Fruit fly (Drosophila melanogaster) whole organism, embryonic: ENCODE measurements around the gene CrebB.

Source experiments
- Abd-B ChIP-seq: fragments of 200-800 bp; sonication (Bioruptor generic); optimal IDR thresholded peaks from 2 replicates; lab custom pipeline; 2018; ENCODE audit warnings: missing biosample characterization, mild to moderate bottlenecking, missing genetic modification characterization, moderate library complexity
- BEAF-32 ChIP-seq: fragments of 200-800 bp; sonication (Bioruptor generic); optimal IDR thresholded peaks from 3 replicates; lab custom pipeline; 2017; ENCODE audit warnings: missing biosample characterization, missing genetic modification characterization, mild to moderate bottlenecking, moderate library complexity, missing genetic modification reagents
- CG10366 ChIP-seq: fragments of 200-800 bp; sonication (Bioruptor generic); IDR thresholded peaks from 2 replicates; pipeline ENCODE4 v1.3.6; 2022; ENCODE audit warnings: missing biosample characterization, missing genetic modification characterization
- CG11504 ChIP-seq: fragments of 200-800 bp; sonication (Bioruptor generic); optimal IDR thresholded peaks from 3 replicates; lab custom pipeline; 2019; ENCODE audit warnings: missing biosample characterization, mild to moderate bottlenecking, missing genetic modification characterization, moderate library complexity
- CG11695 ChIP-seq: fragments of 200-800 bp; sonication (Bioruptor generic); IDR thresholded peaks from 3 replicates; pipeline ENCODE4 v1.3.6; 2022; ENCODE audit warnings: missing biosample characterization, missing genetic modification characterization
- CG11696 ChIP-seq: fragments of 200-800 bp; sonication (Bioruptor generic); IDR thresholded peaks from 2 replicates; pipeline ENCODE4 v1.3.6; 2022; ENCODE audit warnings: missing biosample characterization, missing genetic modification characterization
- CG14710 ChIP-seq: fragments of 200-800 bp; sonication (Bioruptor generic); optimal IDR thresholded peaks from 3 replicates; lab custom pipeline; 2019; ENCODE audit warnings: missing biosample characterization, mild to moderate bottlenecking, missing genetic modification characterization, moderate library complexity
- CG15269 ChIP-seq: fragments of 200-800 bp; sonication (Bioruptor generic); optimal IDR thresholded peaks from 2 replicates; lab custom pipeline; 2018; ENCODE audit warnings: missing biosample characterization, mild to moderate bottlenecking, missing genetic modification characterization, moderate library complexity
- CG18262 ChIP-seq: fragments of 200-800 bp; optimal IDR thresholded peaks from 3 replicates; lab custom pipeline; 2019; ENCODE audit warnings: missing biosample characterization, mild to moderate bottlenecking, missing genetic modification characterization, moderate library complexity
- CG18476 ChIP-seq: fragments of 200-800 bp; sonication (Bioruptor generic); optimal IDR thresholded peaks from 2 replicates; lab custom pipeline; 2016; ENCODE audit warnings: missing biosample characterization, mild to moderate bottlenecking, missing genetic modification characterization
- CG2712 ChIP-seq: fragments of 200-800 bp; optimal IDR thresholded peaks from 3 replicates; lab custom pipeline; 2019; ENCODE audit warnings: missing biosample characterization, mild to moderate bottlenecking, missing genetic modification characterization, moderate library complexity
- CG34376 ChIP-seq: fragments of 200-800 bp; sonication (Bioruptor generic); optimal IDR thresholded peaks from 2 replicates; lab custom pipeline; 2018; ENCODE audit warnings: missing biosample characterization, mild to moderate bottlenecking, missing genetic modification characterization
- CG3847 ChIP-seq: fragments of 200-800 bp; sonication (Bioruptor generic); IDR thresholded peaks from 2 replicates; pipeline ENCODE4 v1.3.6; 2022; ENCODE audit warnings: missing biosample characterization, missing genetic modification characterization
- CG5953 ChIP-seq: fragments of 200-800 bp; sonication (Bioruptor generic); IDR thresholded peaks from 2 replicates; pipeline ENCODE4 v1.3.6; 2022; ENCODE audit warnings: missing biosample characterization, missing genetic modification characterization
- CG6765 ChIP-seq: fragments of 200-800 bp; sonication (Bioruptor generic); optimal IDR thresholded peaks from 3 replicates; lab custom pipeline; 2017; ENCODE audit warnings: missing biosample characterization, mild to moderate bottlenecking, missing genetic modification characterization
- CG8290 ChIP-seq, 3 experiments: fragments of 200-800 bp; sonication (Bioruptor generic); optimal IDR thresholded peaks; 2 replicates each; lab custom pipeline; 2016 to 2019; ENCODE audit warnings: missing biosample characterization in 3 of 3, missing genetic modification characterization in 3 of 3, mild to moderate bottlenecking in 2 of 3, moderate library complexity in 1 of 3
- CG8765 ChIP-seq: fragments of 200-800 bp; sonication (Bioruptor generic); IDR thresholded peaks from 2 replicates; pipeline ENCODE4 v1.3.6; 2022; ENCODE audit warnings: missing biosample characterization, missing genetic modification characterization
- CG8944 ChIP-seq: fragments of 200-800 bp; sonication (Bioruptor generic); optimal IDR thresholded peaks from 3 replicates; lab custom pipeline; 2016; ENCODE audit warnings: missing biosample characterization, missing genetic modification characterization
- CG9437 ChIP-seq: fragments of 200-800 bp; sonication (Bioruptor generic); optimal IDR thresholded peaks from 2 replicates; lab custom pipeline; 2018; ENCODE audit warnings: missing biosample characterization, mild to moderate bottlenecking, missing genetic modification characterization
- CG9609 ChIP-seq: fragments of 200-800 bp; sonication (Bioruptor generic); optimal IDR thresholded peaks from 3 replicates; lab custom pipeline; 2016; ENCODE audit warnings: missing biosample characterization, missing genetic modification characterization
- D19B ChIP-seq: fragments of 200-800 bp; sonication (Bioruptor generic); optimal IDR thresholded peaks from 2 replicates; lab custom pipeline; 2017; ENCODE audit warnings: missing biosample characterization, mild to moderate bottlenecking, missing genetic modification characterization
- Dip2 ChIP-seq: fragments of 200-800 bp; sonication (Bioruptor generic); IDR thresholded peaks from 2 replicates; pipeline ENCODE4 v1.3.6; 2022; ENCODE audit warnings: missing biosample characterization, missing genetic modification characterization
- HLH3B ChIP-seq: fragments of 200-800 bp; sonication (Bioruptor generic); IDR thresholded peaks from 2 replicates; pipeline ENCODE4 v1.3.6; 2022; ENCODE audit warnings: missing biosample characterization, missing genetic modification characterization
- HLH54F ChIP-seq: fragments of 200-800 bp; sonication (Bioruptor generic); optimal IDR thresholded peaks from 3 replicates; lab custom pipeline; 2016; ENCODE audit warnings: missing biosample characterization, missing genetic modification characterization
- Hey ChIP-seq: fragments of 200-800 bp; sonication (Bioruptor generic); optimal IDR thresholded peaks from 3 replicates; lab custom pipeline; 2018; ENCODE audit warnings: missing biosample characterization, mild to moderate bottlenecking, missing genetic modification characterization
- Lhr ChIP-seq: fragments of 200-800 bp; sonication (Bioruptor generic); optimal IDR thresholded peaks from 3 replicates; lab custom pipeline; 2017; ENCODE audit warnings: mild to moderate bottlenecking, missing biosample characterization, missing genetic modification reagents, missing genetic modification characterization
- NfI ChIP-seq: fragments of 200-800 bp; sonication (Bioruptor generic); optimal IDR thresholded peaks from 3 replicates; lab custom pipeline; 2018; ENCODE audit warnings: missing biosample characterization, mild to moderate bottlenecking, missing genetic modification characterization, moderate library complexity
- Oli ChIP-seq: fragments of 200-800 bp; sonication (Bioruptor generic); optimal IDR thresholded peaks from 2 replicates; lab custom pipeline; 2018; ENCODE audit warnings: missing biosample characterization, mild to moderate bottlenecking, missing genetic modification characterization, moderate library complexity
- Ptx1 ChIP-seq: fragments of 200-800 bp; sonication (Bioruptor generic); IDR thresholded peaks from 2 replicates; pipeline ENCODE4 v1.3.6; 2022; ENCODE audit warnings: missing biosample characterization, missing genetic modification characterization
- Taf1 ChIP-seq: fragments of 200-800 bp; sonication (Bioruptor generic); IDR thresholded peaks from 2 replicates; pipeline ENCODE4 v1.3.6; 2022; ENCODE audit warnings: missing biosample characterization, missing genetic modification characterization
- Xbp1 ChIP-seq: fragments of 200-800 bp; sonication (Bioruptor generic); optimal IDR thresholded peaks from 3 replicates; lab custom pipeline; 2016; ENCODE audit warnings: missing biosample characterization, mild to moderate bottlenecking, missing genetic modification characterization
- ato ChIP-seq: fragments of 200-800 bp; sonication (Bioruptor generic); IDR thresholded peaks from 2 replicates; pipeline ENCODE4 v1.3.6; 2022; ENCODE audit warnings: missing biosample characterization, missing genetic modification characterization; ENCODE audit not compliant: partially characterized antibody
- az2 ChIP-seq: fragments of 200-800 bp; sonication (Bioruptor generic); optimal IDR thresholded peaks from 3 replicates; lab custom pipeline; 2016; ENCODE audit warnings: missing biosample characterization, missing genetic modification characterization
- br ChIP-seq: fragments of >200 bp; optimal IDR thresholded peaks from 2 replicates; lab custom pipeline; 2017
- cas ChIP-seq: fragments of 200-800 bp; sonication (Bioruptor generic); IDR thresholded peaks from 2 replicates; pipeline ENCODE4 v1.3.6; 2022; ENCODE audit warnings: missing biosample characterization, missing genetic modification characterization
- chn ChIP-seq: fragments of 200-800 bp; sonication (Bioruptor generic); optimal IDR thresholded peaks from 2 replicates; lab custom pipeline; 2016; ENCODE audit warnings: missing biosample characterization, missing genetic modification characterization
- crol ChIP-seq: fragments of 200-800 bp; sonication (Bioruptor generic); IDR thresholded peaks from 2 replicates; pipeline ENCODE4 v1.3.6; 2022; ENCODE audit warnings: missing biosample characterization, missing genetic modification characterization
- her ChIP-seq: fragments of 200-800 bp; sonication (Bioruptor generic); optimal IDR thresholded peaks from 2 replicates; lab custom pipeline; 2016; ENCODE audit warnings: missing biosample characterization, missing genetic modification characterization
- ind ChIP-seq: fragments of 200-800 bp; sonication (Bioruptor generic); optimal IDR thresholded peaks from 3 replicates; lab custom pipeline; 2016; ENCODE audit warnings: missing biosample characterization, missing genetic modification characterization
- lmd ChIP-seq: fragments of 200-800 bp; sonication (Bioruptor generic); IDR thresholded peaks from 2 replicates; pipeline ENCODE4 v1.3.6; 2022; ENCODE audit warnings: missing biosample characterization, missing genetic modification characterization
- rib ChIP-seq: fragments of 200-800 bp; sonication (Bioruptor generic); IDR thresholded peaks from 2 replicates; pipeline ENCODE4 v1.3.6; 2022; ENCODE audit warnings: missing biosample characterization, missing genetic modification characterization
- row ChIP-seq: fragments of 200-800 bp; sonication (Bioruptor generic); IDR thresholded peaks from 3 replicates; pipeline ENCODE4 v1.3.6; 2022; ENCODE audit warnings: missing biosample characterization, missing genetic modification characterization
- sens ChIP-seq: fragments of 200-800 bp; sonication (Bioruptor generic); peaks from one replicate; lab custom pipeline; 2016; ENCODE audit warnings: missing biosample characterization, missing genetic modification characterization
- sna ChIP-seq: fragments of 200-800 bp; sonication (Bioruptor generic); IDR thresholded peaks from 2 replicates; pipeline ENCODE4 v1.3.6; 2022; ENCODE audit warnings: missing biosample characterization, missing genetic modification characterization; ENCODE audit not compliant: partially characterized antibody
- tio ChIP-seq: fragments of 200-800 bp; sonication (Bioruptor generic); optimal IDR thresholded peaks from 2 replicates; lab custom pipeline; 2017; ENCODE audit warnings: missing biosample characterization, missing genetic modification characterization, inconsistent platforms
- toy ChIP-seq: fragments of 200-800 bp; sonication (Bioruptor generic); IDR thresholded peaks from 2 replicates; pipeline ENCODE4 v1.3.6; 2022; ENCODE audit warnings: missing biosample characterization, missing genetic modification characterization
- trem ChIP-seq: fragments of 200-800 bp; optimal IDR thresholded peaks from 3 replicates; lab custom pipeline; 2019; ENCODE audit warnings: missing biosample characterization, mild to moderate bottlenecking, missing genetic modification characterization, moderate library complexity
- unpg ChIP-seq: fragments of 200-800 bp; sonication (Bioruptor generic); optimal IDR thresholded peaks from 3 replicates; lab custom pipeline; 2018; ENCODE audit warnings: missing biosample characterization, mild to moderate bottlenecking, missing genetic modification characterization, moderate library complexity
- yki ChIP-seq: fragments of >200 bp; optimal IDR thresholded peaks from 3 replicates; lab custom pipeline; 2018
- zen2 ChIP-seq: fragments of 200-800 bp; sonication (Bioruptor generic); IDR thresholded peaks from 3 replicates; pipeline ENCODE4 v1.3.6; 2022; ENCODE audit warnings: missing biosample characterization, missing genetic modification characterization; ENCODE audit not compliant: partially characterized antibody
- zfh2 ChIP-seq: fragments of 200-800 bp; sonication (Bioruptor generic); optimal IDR thresholded peaks from 2 replicates; lab custom pipeline; 2016; ENCODE audit warnings: missing biosample characterization, missing genetic modification characterization

CrebB gene

dm6 chrX:18404632-18405238, 38.6 kb downstream of the CrebB start (continued):
- TF ChIP-seq Oli (peak; percentile 51), CG11504 (tag; lab: Kevin White, UChicago) (peak; percentile 35), ato (no peak), sens (GFP tag; lab: Kevin White, UChicago) (peak; percentile 72), toy (no peak), CG5953 (GFP tag; lab: Robert Waterston, UW) (no peak), CG18262 (tag; lab: Kevin White, UChicago) (peak; percentile 33), her (GFP tag; lab: Kevin White, UChicago) (no peak), ind (GFP tag; lab: Kevin White, UChicago) (peak; percentile 10), crol (GFP tag; lab: Robert Waterston, UW) (peak; percentile 89), trem (no peak), CG18476 (peak; percentile 4), CG3847 (no peak), zen2 (GFP tag; lab: Robert Waterston, UW) (peak; percentile 76; the same call in 2 of the 3 replicates), CG9609 (GFP tag; lab: Kevin White, UChicago) (peak; percentile 42), CG34376 (GFP tag; lab: Kevin White, UChicago) (no peak), unpg (GFP tag; lab: Kevin White, UChicago) (no peak), Abd-B (GFP tag; lab: Kevin White, UChicago) (peak; percentile 48), Xbp1 (peak; percentile 13), az2 (peak; percentile 12), HLH3B (GFP tag; lab: Robert Waterston, UW) (no peak), CG14710 (tag; lab: Kevin White, UChicago) (peak; percentile 20), yki (lab: Kevin White, UChicago) (peak; percentile 64), br (no peak), CG11696 (no peak), lmd (GFP tag; lab: Robert Waterston, UW) (peak; percentile 36; the same call in 1 of the 2 replicates), BEAF-32 (no peak), CG8765 (GFP tag; lab: Robert Waterston, UW) (no peak), NfI (no peak), sna (GFP tag; lab: Robert Waterston, UW) (peak; percentile 46; the same call in 1 of the 2 replicates), CG10366 (GFP tag; lab: Robert Waterston, UW) (no peak), chn (no peak), CG8290 (GFP tag; optimal IDR thresholded peaks at IDR 0.05; lab: Kevin White, UChicago) (no peak), CG8290 (tag; optimal IDR thresholded peaks at IDR 0.05; lab: Kevin White, UChicago) (peak in 1 of 2 experiments; percentile 34), cas (GFP tag; lab: Robert Waterston, UW) (no peak), zfh2 (GFP tag; lab: Kevin White, UChicago) (peak; percentile 33), Hey (tag; lab: Kevin White, UChicago) (no peak), CG11695 (GFP tag; lab: Robert Waterston, UW) (no peak), Lhr (GFP tag; lab: Kevin White, UChicago) (peak; percentile 2), rib (no peak), CG15269 (tag; lab: Kevin White, UChicago) (peak; percentile 12), Dip2 (no peak), CG6765 (GFP tag; lab: Kevin White, UChicago) (no peak), CG2712 (peak; percentile 17), CG9437 (GFP tag; lab: Kevin White, UChicago) (peak; percentile 14), Ptx1 (GFP tag; lab: Robert Waterston, UW) (peak; percentile 6; the same call in 1 of the 2 replicates), D19B (GFP tag; lab: Kevin White, UChicago) (peak; percentile 97), row (GFP tag; lab: Robert Waterston, UW) (peak; percentile 89), HLH54F (GFP tag; lab: Kevin White, UChicago) (peak; percentile 22), Taf1 (GFP tag; lab: Robert Waterston, UW) (no peak), CG8944 (GFP tag; lab: Kevin White, UChicago) (no peak), tio (GFP tag; lab: Kevin White, UChicago) (no peak)
